Fruit fly (Drosophila melanogaster) whole organism, larva: ENCODE data around the gene Trpgamma.

Experiments used
- noc ChIP-seq: fragments of 200-800 bp; sonication (Bioruptor generic); optimal IDR thresholded peaks from 3 replicates; lab custom pipeline; 2019; ENCODE audit warnings: missing biosample characterization, mild to moderate bottlenecking, missing genetic modification characterization, moderate library complexity

Trpgamma gene

DNA sequence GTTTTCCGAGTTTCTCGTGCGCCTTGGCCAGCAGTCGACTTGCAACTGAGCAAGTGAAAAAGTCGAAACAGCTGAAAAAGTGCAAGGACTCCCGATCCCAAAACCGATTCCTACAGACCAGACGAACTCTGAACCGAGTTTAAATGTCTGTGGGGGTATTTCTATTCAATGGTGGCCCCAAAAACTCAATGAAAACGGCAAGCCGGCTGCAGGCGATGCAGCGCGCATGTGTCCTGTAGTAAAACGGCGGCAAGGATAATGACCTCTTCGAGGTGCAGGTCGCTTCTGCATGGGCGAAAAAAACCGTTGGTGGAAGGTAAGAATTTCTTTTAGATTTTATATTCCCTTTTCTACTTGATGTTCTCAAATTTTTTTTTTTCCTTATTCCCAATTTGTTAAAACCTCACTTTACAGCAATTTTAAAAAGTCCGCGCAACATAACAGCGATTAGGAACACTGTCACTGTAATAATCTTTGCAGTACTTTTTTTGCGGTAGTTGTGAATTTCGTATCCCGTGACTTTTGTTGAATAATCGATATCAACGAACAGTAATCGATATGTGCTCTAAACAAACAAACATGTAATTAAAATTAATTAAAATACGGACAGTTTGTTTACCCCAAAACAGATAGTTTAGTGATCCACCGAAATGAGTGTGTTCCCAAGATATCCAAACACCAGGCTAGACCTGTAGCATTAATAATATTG, at the start of gene Trpgamma, which contains the start of gene her:
Gene Trpgamma (minus strand): TSS at position 51 of the 709 bp plus-strand sequence.
Gene her (plus strand): TSS at position 535 of the 709 bp plus-strand sequence.
- TF ChIP-seq noc (tag; lab: Kevin White, UChicago): no peak

DNA sequence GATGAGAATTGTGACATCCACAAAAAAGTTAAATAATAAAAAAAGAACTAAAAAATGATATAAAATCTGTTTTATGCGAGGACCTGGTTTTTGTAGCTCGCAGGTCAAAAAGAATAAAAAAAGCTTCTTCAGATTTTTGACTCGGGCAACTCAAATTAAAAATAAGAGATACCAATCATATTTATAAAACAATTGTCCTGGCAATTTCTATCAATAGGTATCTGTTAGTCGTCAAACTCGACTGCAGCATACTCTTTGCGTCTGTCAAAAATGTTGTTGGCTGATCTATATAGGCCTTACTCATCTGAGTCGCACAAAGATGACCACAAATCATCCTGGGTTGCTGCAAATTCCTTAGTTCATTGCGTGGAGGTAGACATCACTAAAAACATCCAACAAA, 46.1 kb upstream of the Trpgamma start:
- TF ChIP-seq noc (tag; lab: Kevin White, UChicago): no peak

DNA sequence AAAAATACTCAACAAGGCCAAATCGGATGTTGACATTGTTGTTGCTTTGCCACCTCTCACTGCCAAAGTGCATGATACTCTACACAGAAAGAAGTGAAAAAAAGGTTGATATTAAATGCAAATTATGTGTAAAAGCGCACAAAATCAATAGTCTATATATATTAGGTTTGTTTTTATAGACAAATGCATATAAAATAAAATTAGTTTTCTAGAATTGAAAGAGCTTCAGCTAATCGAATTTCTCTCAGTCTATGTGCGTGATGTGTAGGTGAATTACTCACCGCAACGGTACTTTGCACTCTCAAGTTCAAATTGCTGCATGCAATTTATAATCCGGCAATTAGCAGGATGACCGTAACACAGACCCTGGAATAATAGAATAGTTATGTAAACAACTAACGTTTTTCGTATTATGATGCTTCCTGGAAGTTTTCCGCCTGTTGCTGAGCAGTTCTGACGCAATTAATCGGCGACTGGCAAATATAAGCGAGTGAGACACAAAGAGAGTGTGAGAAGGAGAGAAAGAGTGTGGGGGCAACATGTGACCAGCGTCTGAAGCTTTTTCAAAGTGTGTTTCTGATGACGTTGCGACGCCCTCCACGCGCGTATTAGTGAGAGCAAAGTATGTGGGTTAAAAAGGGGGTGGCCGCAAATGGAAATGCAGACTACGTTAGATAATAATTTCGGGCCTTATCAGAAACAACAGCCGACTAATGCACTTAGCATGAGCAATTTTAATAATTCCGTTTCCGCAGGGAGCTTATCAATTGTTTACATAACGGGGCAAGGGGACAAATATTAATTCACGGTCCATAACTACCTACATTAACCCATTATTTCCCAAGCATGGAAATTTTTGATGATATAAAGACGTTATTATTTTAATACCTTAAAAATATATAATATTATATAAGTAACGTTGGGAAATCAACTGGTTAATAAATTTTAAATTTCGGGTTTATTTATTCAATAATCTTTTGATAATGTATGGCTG, 44.5 kb upstream of the Trpgamma start:
- peak; percentile 80 for TF ChIP-seq noc (tag; lab: Kevin White, UChicago)

DNA sequence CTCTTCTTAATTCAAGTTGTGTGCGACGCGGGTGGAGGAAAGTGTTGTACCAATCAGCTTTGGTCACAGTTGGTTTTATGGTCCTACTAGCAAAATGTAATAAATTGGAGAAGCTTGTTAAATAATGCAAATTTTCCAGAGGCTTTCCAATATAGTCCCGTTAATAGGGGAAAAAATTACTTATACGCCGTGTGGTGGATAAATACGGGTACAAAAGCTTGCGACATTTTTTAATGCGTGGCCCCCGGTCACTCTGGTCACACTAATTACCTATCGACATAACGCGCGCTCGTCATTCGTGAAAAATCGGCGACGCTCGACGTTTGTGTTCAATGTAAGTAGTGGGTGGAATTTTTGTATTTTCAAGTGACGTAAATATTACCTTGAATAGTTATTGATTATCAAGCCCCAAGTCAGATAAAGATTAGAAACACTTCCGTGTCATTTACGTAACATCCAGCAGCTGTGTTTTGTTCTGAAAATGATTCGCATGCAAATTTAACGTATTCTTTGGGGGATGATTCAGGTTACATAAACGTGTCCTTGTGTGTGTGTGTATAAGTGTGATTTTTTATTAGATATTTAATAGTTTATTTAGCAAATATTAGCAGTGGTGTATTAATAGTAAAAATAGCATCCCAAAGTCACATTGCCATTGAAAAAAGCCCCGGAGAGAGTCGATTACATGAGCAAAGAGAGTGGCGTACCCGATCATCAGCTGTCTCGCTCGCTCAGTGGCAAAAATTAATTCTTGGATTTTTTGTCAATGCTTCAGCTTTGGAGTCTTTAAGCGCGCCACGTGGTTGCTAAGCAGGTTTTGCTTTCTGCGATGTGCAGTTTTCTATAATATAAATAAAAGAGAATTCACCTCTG, 43.4 kb upstream of the Trpgamma start, which contains the start of gene Cyt-c-p:
Gene Cyt-c-p (plus strand): TSS at position 290 of the 873 bp plus-strand sequence.
- TF ChIP-seq noc (tag; lab: Kevin White, UChicago): peak; percentile 49

DNA sequence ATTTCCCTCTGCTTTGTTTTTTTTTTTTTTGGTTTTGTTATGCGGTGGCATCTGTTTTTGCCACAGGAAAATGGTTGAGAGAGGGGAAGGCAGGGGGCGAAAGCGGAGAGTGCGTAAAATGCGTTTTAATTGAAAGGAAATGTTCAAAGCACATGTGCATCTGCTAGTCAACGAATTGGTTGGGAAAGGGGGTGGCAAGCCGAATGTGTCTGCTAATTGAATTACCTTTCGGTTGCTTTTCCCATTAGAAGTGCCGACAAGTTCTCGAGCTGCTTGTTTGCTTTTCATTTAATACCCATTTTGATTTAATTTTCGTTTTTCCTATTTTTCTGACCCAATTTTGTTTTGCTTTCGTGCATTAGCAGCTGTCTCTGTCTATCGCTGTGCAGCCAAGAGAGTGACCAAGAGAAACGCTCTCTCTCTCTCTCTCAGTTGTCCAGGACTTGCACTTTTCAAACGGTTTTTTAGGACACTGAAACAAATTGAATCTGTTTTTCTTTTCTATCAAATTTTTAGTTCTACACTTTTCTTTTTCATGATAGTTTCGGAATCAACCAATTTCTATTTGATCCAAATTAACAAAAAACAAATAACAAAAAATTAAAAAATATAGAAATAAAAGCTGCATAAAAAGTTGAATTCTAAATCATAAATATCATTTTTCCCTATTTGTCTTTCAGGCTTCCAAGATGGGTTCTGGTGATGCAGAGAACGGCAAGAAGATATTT, 42.1 kb upstream of the Trpgamma start:
- TF ChIP-seq noc (tag; lab: Kevin White, UChicago): no peak

DNA sequence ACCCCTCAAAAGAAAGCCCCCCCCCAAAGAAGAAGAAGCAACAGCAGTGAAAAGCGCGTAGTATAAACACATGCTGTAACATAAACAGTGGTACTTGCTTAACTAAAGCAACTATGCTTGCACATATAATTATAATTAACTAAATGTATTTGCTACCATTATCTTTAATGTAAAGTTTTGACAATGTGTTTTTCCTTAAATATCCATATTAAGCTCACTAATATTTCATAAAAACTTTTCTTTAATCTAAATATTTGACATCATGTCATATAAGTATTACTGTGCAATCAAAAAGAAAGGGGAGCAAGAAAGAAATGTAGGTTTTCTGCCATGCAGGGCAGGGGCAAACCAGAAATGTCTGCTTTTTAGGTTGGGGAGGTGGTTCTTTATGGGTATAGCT, 40.3 kb upstream of the Trpgamma start:
- TF ChIP-seq noc (tag; lab: Kevin White, UChicago): no peak

DNA sequence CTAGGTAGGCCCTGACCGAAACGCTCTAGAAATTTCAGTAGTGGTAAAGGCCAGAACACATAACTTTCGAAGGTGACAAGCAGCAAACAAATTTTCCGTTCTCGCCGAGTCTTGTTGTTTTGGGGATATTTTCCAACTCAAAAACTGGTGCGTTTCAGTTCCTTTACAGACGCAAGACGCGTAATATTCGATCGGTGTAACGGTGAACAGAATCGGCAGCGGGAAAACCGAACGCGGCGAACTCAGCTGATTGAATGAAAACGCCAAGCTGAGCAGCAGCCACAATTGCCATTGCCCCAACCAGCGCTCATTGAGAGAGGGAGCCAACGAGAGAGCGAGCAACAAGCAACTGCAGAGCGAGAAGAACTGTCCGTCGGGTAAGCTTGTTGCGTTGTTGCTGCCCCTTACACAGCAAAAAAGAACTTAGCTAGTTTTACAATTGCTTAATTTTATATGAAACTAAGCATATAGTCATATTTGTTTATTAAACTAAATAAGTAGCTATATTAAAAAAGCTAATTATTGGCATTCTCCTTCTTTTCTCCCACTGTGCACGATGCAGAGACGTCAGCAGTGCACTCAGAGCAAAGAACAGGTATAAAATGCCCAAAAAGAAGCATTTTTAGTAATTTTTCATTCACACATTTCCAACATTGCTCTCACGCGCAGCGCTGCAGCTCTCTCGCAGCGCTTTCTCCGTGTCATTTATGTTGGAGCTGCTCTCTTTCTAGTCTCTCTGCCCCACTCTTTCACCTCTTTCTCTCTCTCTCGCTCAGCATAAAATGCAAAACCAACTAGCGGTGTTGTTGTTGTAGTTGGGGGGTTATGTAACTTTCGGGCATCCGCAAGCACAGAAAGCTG, 39.6 kb upstream of the Trpgamma start, which contains the start of the genes Cyt-c-d and CG31808:
Gene Cyt-c-d (plus strand): TSS at position 51 of the 861 bp plus-strand sequence.
Gene CG31808 (minus strand): TSS at position 355 of the 861 bp plus-strand sequence.
- peak; percentile 83 for TF ChIP-seq noc (tag; lab: Kevin White, UChicago)

DNA sequence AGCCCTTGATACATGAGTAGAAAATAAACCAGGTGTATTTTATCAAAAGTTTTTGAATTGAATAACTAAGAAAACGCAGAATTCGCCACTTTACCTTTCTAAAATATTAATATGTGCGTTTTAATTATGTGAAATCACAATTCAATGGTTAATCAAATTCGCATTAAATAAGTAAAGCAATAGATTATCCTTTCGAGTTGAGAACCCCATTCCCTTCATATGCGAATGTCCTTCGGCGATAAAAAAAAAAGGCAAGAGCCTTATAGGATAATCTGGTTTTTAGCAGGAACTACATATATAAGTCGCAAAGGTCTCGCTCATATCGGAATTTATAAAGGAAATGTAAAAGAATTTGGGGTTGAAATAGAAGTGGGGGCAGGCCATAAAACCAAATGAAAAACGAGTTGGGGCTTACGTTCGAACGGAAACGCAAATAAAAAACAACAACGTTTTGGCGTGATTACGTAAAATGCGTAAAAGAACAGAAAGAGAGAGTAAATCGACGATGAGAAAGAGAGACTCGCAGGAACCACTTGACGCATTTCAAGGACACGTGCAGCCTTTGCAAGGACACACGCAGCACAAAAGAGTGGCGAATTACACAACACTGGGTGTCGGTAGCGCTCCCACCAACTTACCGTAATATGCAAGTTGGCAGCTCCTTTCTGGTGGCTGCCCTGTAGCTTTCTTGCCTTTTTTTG, 38.8 kb upstream of the Trpgamma start:
- no peak for TF ChIP-seq noc (tag; lab: Kevin White, UChicago)

DNA sequence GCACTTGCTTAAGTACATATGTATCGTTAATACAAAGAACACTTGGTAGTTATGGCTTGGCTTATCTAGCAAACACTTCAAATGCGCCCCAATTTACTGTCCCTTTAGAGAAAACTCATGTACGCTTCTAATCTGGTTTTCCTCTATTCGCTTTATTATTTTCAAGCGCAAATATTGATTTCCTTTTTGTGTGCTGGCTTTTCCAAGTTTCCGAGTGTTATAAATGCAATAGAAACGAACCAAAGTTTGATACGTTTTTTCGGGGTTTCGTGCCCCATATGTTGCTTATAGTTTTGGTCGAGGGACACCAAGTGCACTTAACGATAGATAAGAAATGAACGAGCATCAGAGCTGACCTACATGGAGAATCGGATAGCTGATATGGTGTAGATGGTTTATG, 37.4 kb upstream of the Trpgamma start:
- no peak for TF ChIP-seq noc (tag; lab: Kevin White, UChicago)

DNA sequence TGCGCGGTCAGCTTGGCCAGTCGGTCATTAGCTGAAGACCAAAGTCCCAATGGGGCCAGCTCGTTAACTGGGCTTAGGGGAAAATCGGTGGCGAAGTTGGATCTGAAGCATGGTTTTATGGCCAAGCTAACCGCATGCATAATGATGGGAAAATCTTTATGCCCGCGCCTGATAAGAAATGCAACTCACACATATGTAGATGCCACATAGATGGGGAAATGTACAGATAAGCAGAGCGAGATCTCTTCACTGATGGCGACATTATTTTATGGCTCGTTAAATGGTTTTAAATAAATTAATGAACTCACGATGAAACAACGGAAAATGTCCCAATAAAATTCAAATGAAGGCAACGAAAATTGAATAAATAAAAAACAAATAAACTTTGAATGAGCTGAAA, 35.4 kb upstream of the Trpgamma start:
- no peak for TF ChIP-seq noc (tag; lab: Kevin White, UChicago)

DNA sequence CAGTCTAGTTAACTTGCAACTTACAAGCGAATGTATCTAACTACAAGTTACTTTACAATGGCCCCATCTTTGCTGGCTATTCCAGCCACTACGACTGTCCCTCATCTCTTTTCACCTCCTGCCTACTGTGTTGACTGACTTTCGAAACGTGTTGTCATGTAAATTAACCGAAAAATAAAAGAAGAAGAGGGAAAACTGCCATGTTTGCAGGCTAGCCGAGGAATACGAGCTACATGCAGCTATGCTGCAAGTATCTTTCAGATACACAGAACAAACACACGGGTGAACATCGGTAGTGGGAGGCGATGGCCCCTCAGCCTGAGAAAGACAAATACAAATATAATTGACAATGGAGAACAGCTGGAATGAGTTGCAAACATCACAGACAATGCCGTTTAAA, 34.2 kb upstream of the Trpgamma start:
- no peak for TF ChIP-seq noc (tag; lab: Kevin White, UChicago)

DNA sequence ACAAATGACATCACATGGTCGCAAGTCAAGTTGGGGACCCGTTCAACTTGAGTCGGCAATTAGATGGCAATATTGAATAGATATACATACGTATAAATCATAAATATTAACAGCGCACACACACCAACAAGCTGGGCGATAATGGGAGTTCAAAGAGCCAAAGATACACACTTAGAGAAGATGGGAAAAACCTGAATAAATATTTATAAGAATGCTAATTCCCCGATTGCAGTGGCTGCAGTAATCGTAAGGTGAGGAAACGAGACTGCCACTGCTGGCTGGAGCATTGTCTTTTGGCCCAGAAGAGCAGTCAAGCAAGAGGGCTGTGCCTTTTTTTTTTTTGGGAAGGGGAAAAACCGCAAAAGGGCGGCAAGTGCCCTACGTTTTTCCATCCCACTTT, 33.7 kb upstream of the Trpgamma start:
- TF ChIP-seq noc (tag; lab: Kevin White, UChicago): no peak

DNA sequence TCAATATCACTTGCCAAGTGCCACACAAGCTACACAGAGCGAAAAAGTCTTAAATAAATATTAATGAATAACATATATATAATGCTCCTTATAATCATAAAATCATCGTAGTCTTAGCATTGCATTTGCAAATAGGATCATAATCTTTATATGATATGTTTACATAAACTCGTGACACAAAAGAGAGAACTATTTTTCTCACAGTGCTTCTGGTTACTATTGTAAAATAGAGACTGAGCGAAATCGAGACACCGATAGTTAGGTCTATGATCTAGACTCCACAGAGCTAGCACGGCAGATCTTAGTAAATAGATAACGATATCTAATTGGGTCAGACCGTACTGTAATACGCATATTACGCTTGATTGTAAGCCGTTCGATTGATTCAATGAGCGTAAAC, 33.2 kb upstream of the Trpgamma start:
- no peak for TF ChIP-seq noc (tag; lab: Kevin White, UChicago)
